Worm (Caenorhabditis elegans) whole organism, L1 larva: Measurements from ENCODE around the gene Y105C5B.5.

Experiments used
- ama-1 ChIP-seq: fragments of 150-350 bp; optimal IDR thresholded peaks from 2 replicates; lab custom pipeline; 2014
- fkh-8 ChIP-seq: sonication (generic microtip); optimal IDR thresholded peaks from 2 replicates; lab custom pipeline; 2016; ENCODE audit warnings: mild to moderate bottlenecking, missing genetic modification characterization, missing compliant biosample characterization
- fos-1 ChIP-seq: fragments of 150-350 bp; optimal IDR thresholded peaks from 2 replicates; lab custom pipeline; 2014; ENCODE audit warnings: missing biosample characterization, missing genetic modification characterization
- hlh-17 ChIP-seq: fragments of 200-800 bp; sonication (Bioruptor generic); optimal IDR thresholded peaks from 2 replicates; lab custom pipeline; 2018; ENCODE audit warnings: missing genetic modification characterization, mild to moderate bottlenecking, missing compliant biosample characterization, moderate library complexity, borderline replicate concordance
- jun-1 ChIP-seq: fragments of 150-350 bp; optimal IDR thresholded peaks from 2 replicates; lab custom pipeline; 2014; ENCODE audit warnings: missing biosample characterization, missing genetic modification reagents, missing genetic modification characterization
- lin-13 ChIP-seq: fragments of 150-350 bp; optimal IDR thresholded peaks from 2 replicates; lab custom pipeline; 2014; ENCODE audit warnings: missing biosample characterization, missing genetic modification reagents, missing genetic modification characterization
- lin-14 ChIP-seq: fragments of 200-800 bp; sonication (Bioruptor generic); optimal IDR thresholded peaks from 2 replicates; lab custom pipeline; 2018; ENCODE audit warnings: mild to moderate bottlenecking, missing genetic modification characterization, moderate library complexity, missing compliant biosample characterization
- mdl-1 ChIP-seq, 2 experiments: fragments of 150-350 bp; optimal IDR thresholded peaks; 2 replicates each; lab custom pipeline; 2014 to 2017; ENCODE audit warnings: missing biosample characterization in 2 of 2, missing genetic modification characterization in 2 of 2, inconsistent platforms in 1 of 2
- mef-2 ChIP-seq: fragments of 150-350 bp; optimal IDR thresholded peaks from 2 replicates; lab custom pipeline; 2014; ENCODE audit warnings: missing biosample characterization, missing genetic modification characterization
- pqm-1 ChIP-seq: sonication (generic microtip); optimal IDR thresholded peaks from 3 replicates; lab custom pipeline; 2017; ENCODE audit warnings: missing biosample characterization, missing genetic modification characterization
- unc-62 ChIP-seq: fragments of 150-350 bp; optimal IDR thresholded peaks from 2 replicates; lab custom pipeline; 2014; ENCODE audit warnings: missing biosample characterization, missing genetic modification reagents, missing genetic modification characterization
- zag-1 ChIP-seq: fragments of 150-350 bp; optimal IDR thresholded peaks from 2 replicates; lab custom pipeline; 2014; ENCODE audit warnings: missing biosample characterization, missing genetic modification characterization

- TF ChIP-seq pqm-1 (tag; lab: Kevin White, UChicago) (no peak), unc-62 (GFP tag; lab: Kevin White, UChicago) (no peak), ama-1 (lab: Kevin White, UChicago) (no peak), jun-1 (tag; lab: Kevin White, UChicago) (no peak), fkh-8 (tag; lab: Kevin White, UChicago) (no peak), lin-13 (GFP tag; lab: Kevin White, UChicago) (no peak), zag-1 (tag; lab: Kevin White, UChicago) (no peak), fos-1 (tag; lab: Kevin White, UChicago) (no peak), mdl-1 (tag; optimal IDR thresholded peaks at IDR 0.05; lab: Kevin White, UChicago) (no peak), lin-14 (GFP tag; lab: Kevin White, UChicago) (no peak), hlh-17 (GFP tag; lab: Kevin White, UChicago) (no peak), mef-2 (no peak)
Observed at ce11 chrIV:15946507-15946906, 45.5 kb upstream of the Y105C5B.5 start, which contains the start of gene skr-10.
